Fruit fly (Drosophila melanogaster) Kc167 (cell line): Measurements from ENCODE around the gene CG11286.

Source experiments
- Myc ChIP-seq: fragments of >200 bp; optimal IDR thresholded peaks from 2 replicates; lab custom pipeline; 2017; ENCODE audit warnings: missing external identifiers
- Sin3A ChIP-seq: fragments of >200 bp; optimal IDR thresholded peaks from 2 replicates; lab custom pipeline; 2018; ENCODE audit warnings: missing external identifiers
- h ChIP-seq: fragments of >200 bp; optimal IDR thresholded peaks from 3 replicates; lab custom pipeline; 2018; ENCODE audit warnings: missing external identifiers
- insv ChIP-seq: fragments of >200 bp; optimal IDR thresholded peaks from 3 replicates; lab custom pipeline; 2018; ENCODE audit warnings: missing external identifiers
- psq ChIP-seq: fragments of >200 bp; optimal IDR thresholded peaks from 2 replicates; lab custom pipeline; 2017; ENCODE audit warnings: missing external identifiers
- ttk ChIP-seq: sonication (Bioruptor generic); optimal IDR thresholded peaks from 2 replicates; lab custom pipeline; 2017; ENCODE audit warnings: missing external identifiers

- no peak for TF ChIP-seq psq (lab: Kevin White, UChicago)
- TF ChIP-seq Sin3A: no peak
- no peak for TF ChIP-seq ttk (lab: Kevin White, UChicago)
- no peak for TF ChIP-seq insv (lab: Kevin White, UChicago)
- TF ChIP-seq h: no peak
- TF ChIP-seq Myc (lab: Kevin White, UChicago): no peak
Observed at dm6 chr3R:7782933-7783686, 11.6 kb upstream of the CG11286 start, which contains the start of gene CG18747.
